Worm (Caenorhabditis elegans): ENCODE results near the gene scvp-1.

The scvp-1 gene

DNA sequence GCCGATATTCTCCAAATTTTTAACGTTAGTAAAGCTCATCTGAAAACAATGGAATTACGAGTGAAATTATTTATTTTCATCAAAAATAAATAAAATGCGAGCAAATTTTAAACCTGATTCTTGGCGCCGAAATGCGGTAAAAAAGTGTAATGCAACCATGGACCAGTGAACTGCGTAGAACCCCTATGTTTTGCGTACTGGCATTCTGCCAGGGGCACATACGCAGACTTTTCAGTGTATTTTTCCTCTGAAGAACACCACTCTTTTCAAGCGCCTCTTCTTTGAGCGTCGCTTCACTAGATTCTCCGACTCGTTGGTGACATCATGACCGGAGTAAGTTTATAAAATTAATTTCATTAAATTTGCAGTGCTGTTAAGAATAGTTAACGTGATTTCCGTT is 34.4 kb upstream of the scvp-1 start, which contains the start of the genes ctf-4 and eef-1G (continued):
- TF ChIP-seq ceh-27 (GFP tag; optimal IDR thresholded peaks at IDR 0.05) = peak; percentile 93
- peak; percentile 93 for TF ChIP-seq ekl-4 (GFP tag; IDR thresholded peaks at IDR 0.05)
- no peak for TF ChIP-seq die-1 (tag; optimal IDR thresholded peaks at IDR 0.05)
- peak; percentile 40 for TF ChIP-seq unc-62 (GFP tag; optimal IDR thresholded peaks at IDR 0.05)
- TF ChIP-seq tbp1 (GFP tag; optimal IDR thresholded peaks at IDR 0.05) = peak; percentile 74
- peak; percentile 85 for TF ChIP-seq chd-7 (tag; optimal IDR thresholded peaks at IDR 0.05)
- peak; percentile 74 for TF ChIP-seq ztf-18 (tag; optimal IDR thresholded peaks at IDR 0.05)
- no peak for TF ChIP-seq dpff-1 (tag; optimal IDR thresholded peaks at IDR 0.05)
- TF ChIP-seq rcor-1 (GFP tag; IDR thresholded peaks at IDR 0.05) = peak; percentile 94
- no peak for TF ChIP-seq F57A8.1 (GFP tag; optimal IDR thresholded peaks at IDR 0.05)
- TF ChIP-seq gei-17 (GFP tag; optimal IDR thresholded peaks at IDR 0.05) = peak; percentile 66
- TF ChIP-seq Y53F4B.3 (GFP tag; IDR thresholded peaks at IDR 0.05) = no peak
- peak; percentile 87 for TF ChIP-seq pha-4 (tag; optimal IDR thresholded peaks at IDR 0.05)
- TF ChIP-seq nhr-179 (tag; optimal IDR thresholded peaks at IDR 0.05) = no peak
- peak; percentile 69 for TF ChIP-seq madf-10 (tag; optimal IDR thresholded peaks at IDR 0.05)
- TF ChIP-seq snpc-1.1 (tag; optimal IDR thresholded peaks at IDR 0.05; ENCODE audit: insufficient read depth) = peak; percentile 59
- TF ChIP-seq B0261.1 (tag; optimal IDR thresholded peaks at IDR 0.05) = no peak
- no peak for TF ChIP-seq lsy-27 (tag; optimal IDR thresholded peaks at IDR 0.05; ENCODE audit: borderline replicate concordance, insufficient read depth)
- TF ChIP-seq C17E4.6 (GFP tag; IDR thresholded peaks at IDR 0.05) = peak; percentile 54; the same call in 1 of the 2 replicates
- TF ChIP-seq xnd-1 (tag; optimal IDR thresholded peaks at IDR 0.05) = peak; percentile 8
- no peak for TF ChIP-seq fkh-3 (tag; optimal IDR thresholded peaks at IDR 0.05)
- no peak for TF ChIP-seq T26A5.8 (tag; optimal IDR thresholded peaks at IDR 0.05)
- no peak for TF ChIP-seq ccch-3 (GFP tag; optimal IDR thresholded peaks at IDR 0.05)
- TF ChIP-seq bed-2 (GFP tag; IDR thresholded peaks at IDR 0.05) = no peak
- TF ChIP-seq attf-3 (GFP tag; conservative IDR thresholded peaks at IDR 0.05) = peak; percentile 75
- TF ChIP-seq K12H6.12 (tag; optimal IDR thresholded peaks at IDR 0.05) = peak; percentile 85
- 0 out of 2 replicates have a peak, but pooled peaks have one; percentile 32 for TF ChIP-seq Y67H2A.10 (GFP tag; conservative IDR thresholded peaks at IDR 0.05)
- TF ChIP-seq repo-1 (tag; optimal IDR thresholded peaks at IDR 0.05) = peak; percentile 75
- peak; percentile 61; the same call in 1 of the 2 replicates for TF ChIP-seq cebp-1 (GFP tag; IDR thresholded peaks at IDR 0.05)
- TF ChIP-seq cebp-1 (tag; optimal IDR thresholded peaks at IDR 0.05) = peak; percentile 88
- peak; percentile 51 for TF ChIP-seq F49E8.2 (tag; optimal IDR thresholded peaks at IDR 0.05; ENCODE audit: insufficient read depth)
- peak; percentile 64 for TF ChIP-seq madf-8 (GFP tag; conservative IDR thresholded peaks at IDR 0.05)
- 0 out of 2 replicates have a peak, but pooled peaks have one; percentile 52 for TF ChIP-seq egl-18 (GFP tag; IDR thresholded peaks at IDR 0.05)
- no peak for TF ChIP-seq nhr-27 (tag; optimal IDR thresholded peaks at IDR 0.05)
- peak; percentile 77 for TF ChIP-seq ztf-26 (tag; optimal IDR thresholded peaks at IDR 0.05)
- TF ChIP-seq aptf-3 (GFP tag; IDR thresholded peaks at IDR 0.05) = no peak
- no peak for TF ChIP-seq akir-1 (GFP tag; optimal IDR thresholded peaks at IDR 0.05)
- TF ChIP-seq F37B4.10 (GFP tag; IDR thresholded peaks at IDR 0.05) = no peak
- TF ChIP-seq F52B5.7 (tag; optimal IDR thresholded peaks at IDR 0.05) = no peak
- peak; percentile 97 for TF ChIP-seq dox-1 (GFP tag; IDR thresholded peaks at IDR 0.05)
- TF ChIP-seq let-526 (GFP tag; IDR thresholded peaks at IDR 0.05) = peak; percentile 87
- TF ChIP-seq F57C9.4 (tag; optimal IDR thresholded peaks at IDR 0.05) = no peak
- TF ChIP-seq C06A6.2 (GFP tag; conservative IDR thresholded peaks at IDR 0.05) = peak; percentile 86
- TF ChIP-seq Y95B8A.8 (GFP tag; IDR thresholded peaks at IDR 0.05) = peak; percentile 83; the same call in 1 of the 2 replicates
- TF ChIP-seq D2030.7 (GFP tag; IDR thresholded peaks at IDR 0.05) = peak; percentile 82
- no peak for TF ChIP-seq F10E7.11 (tag; optimal IDR thresholded peaks at IDR 0.05)
- TF ChIP-seq ZK185.1 (tag; optimal IDR thresholded peaks at IDR 0.05; ENCODE audit: poor library complexity, severe bottlenecking) = peak; percentile 94
- TF ChIP-seq dpl-1 (GFP tag; optimal IDR thresholded peaks at IDR 0.05) = peak; percentile 89
- peak; percentile 83 for TF ChIP-seq ceh-91 (GFP tag; IDR thresholded peaks at IDR 0.05)

All from whole organism, young adult.